Worm (Caenorhabditis elegans) whole organism, midembryonic: ENCODE measurements around the gene str-250.

Experiments used
- T22C8.4 ChIP-seq: fragments of 200-800 bp; sonication (Bioruptor generic); IDR thresholded peaks from 2 replicates; pipeline ENCODE4 v1.3.6; 2022; ENCODE audit warnings: missing genetic modification characterization, missing compliant biosample characterization
- cog-1 ChIP-seq: sonication (generic microtip); optimal IDR thresholded peaks from 2 replicates; lab custom pipeline; 2016; ENCODE audit warnings: missing genetic modification characterization, missing compliant biosample characterization
- flt-1 ChIP-seq: fragments of 200-800 bp; sonication (Bioruptor generic); IDR thresholded peaks from 2 replicates; pipeline ENCODE4 v1.3.6; 2022; ENCODE audit warnings: missing genetic modification characterization, missing compliant biosample characterization
- klf-2 ChIP-seq: fragments of 200-800 bp; sonication (Bioruptor generic); conservative IDR thresholded peaks from 2 replicates; pipeline ENCODE4 v1.3.6; 2022; ENCODE audit warnings: missing genetic modification reagents, missing genetic modification characterization, missing compliant biosample characterization
- med-1 ChIP-seq: sonication (generic microtip); optimal IDR thresholded peaks from 2 replicates; lab custom pipeline; 2017; ENCODE audit warnings: missing genetic modification characterization, mild to moderate bottlenecking, missing compliant biosample characterization, antibody characterized with exemption, missing genetic modification reagents; ENCODE audit not compliant: insufficient read depth
- ref-1 ChIP-seq: fragments of 200-800 bp; sonication (Bioruptor generic); conservative IDR thresholded peaks from 2 replicates; pipeline ENCODE4 v1.3.6; 2022; ENCODE audit warnings: missing genetic modification reagents, missing genetic modification characterization, missing compliant biosample characterization
- tab-1 ChIP-seq: fragments of 200-800 bp; sonication (Bioruptor generic); IDR thresholded peaks from 2 replicates; pipeline ENCODE4 v1.3.6; 2022; ENCODE audit warnings: missing genetic modification characterization, missing compliant biosample characterization
- ztf-23 ChIP-seq: fragments of 200-800 bp; sonication (Bioruptor generic); IDR thresholded peaks from 2 replicates; pipeline ENCODE4 v1.3.6; 2022; ENCODE audit warnings: missing genetic modification reagents, missing genetic modification characterization, missing compliant biosample characterization
- ztf-29 ChIP-seq: fragments of 200-800 bp; sonication (Bioruptor generic); IDR thresholded peaks from 2 replicates; pipeline ENCODE4 v1.3.6; 2022; ENCODE audit warnings: missing genetic modification reagents, missing genetic modification characterization, missing compliant biosample characterization

The str-250 gene

ce11 chrV:13904446-13904845 lies 14.0 kb upstream of the str-250 start, which contains the start of gene stdh-3:
TSS of gene stdh-3 (plus strand) at chrV:13904611.
- TF ChIP-seq ztf-29: no peak

DNA sequence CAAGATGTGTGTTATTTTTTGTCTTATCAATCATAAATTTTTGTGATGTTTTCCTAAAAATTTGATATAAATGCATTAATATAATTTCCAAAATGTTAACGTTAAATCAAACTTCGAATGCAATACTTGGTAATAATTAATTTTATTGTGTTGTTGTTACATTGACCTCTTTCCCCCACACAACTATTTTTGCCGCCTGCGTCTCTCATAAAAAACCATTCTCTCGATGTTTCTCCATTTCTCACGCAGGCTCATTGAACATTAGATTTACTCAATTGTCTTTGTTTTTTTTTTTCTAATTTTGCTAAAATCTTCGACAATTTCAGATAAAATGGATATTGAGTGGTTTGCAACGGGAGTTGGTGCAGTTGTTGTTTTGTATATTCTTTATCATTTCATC lies 12.3 kb upstream of the str-250 start, which contains the start of gene stdh-1:
Gene stdh-1 (plus strand): TSS at position 327 of the 400 bp plus-strand sequence.
- peak; percentile 20 for TF ChIP-seq cog-1 (tag; lab: Kevin White, UChicago)
- TF ChIP-seq T22C8.4 (GFP tag; lab: Robert Waterston, UW): no peak

DNA sequence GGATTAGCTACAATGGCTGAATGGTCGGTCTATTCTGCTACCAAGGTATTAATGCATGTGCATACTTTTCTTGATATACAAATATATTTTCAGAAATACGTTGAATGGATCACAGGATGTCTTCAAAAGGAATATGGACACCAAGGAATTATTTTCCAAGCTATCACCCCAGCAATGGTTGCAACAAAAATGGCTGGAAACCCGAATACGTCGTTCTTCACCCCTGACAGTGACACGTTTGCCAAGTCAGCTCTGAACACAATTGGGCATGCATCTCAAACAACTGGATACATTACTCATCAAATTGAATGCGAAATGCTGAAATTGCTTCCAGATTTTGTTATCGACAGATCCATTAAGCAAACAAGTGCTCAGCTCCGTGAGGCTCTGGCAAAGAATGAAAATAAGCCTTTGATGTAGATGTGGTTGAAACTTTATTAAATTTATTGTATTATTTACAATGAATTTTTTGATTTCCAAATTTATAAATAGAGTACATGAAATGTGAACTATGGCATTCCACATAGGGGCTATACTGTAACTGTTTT lies 10.8 kb upstream of the str-250 start:
- TF ChIP-seq tab-1 (GFP tag; lab: Robert Waterston, UW) (no peak), ref-1 (GFP tag; lab: Robert Waterston, UW) (no peak), ztf-29 (no peak), T22C8.4 (GFP tag; lab: Robert Waterston, UW) (no peak), med-1 (no peak)

- TF ChIP-seq med-1 (no peak), cog-1 (tag; lab: Kevin White, UChicago) (no peak), klf-2 (GFP tag; lab: Robert Waterston, UW) (no peak), tab-1 (GFP tag; lab: Robert Waterston, UW) (no peak), ztf-29 (no peak), T22C8.4 (GFP tag; lab: Robert Waterston, UW) (no peak), ref-1 (GFP tag; lab: Robert Waterston, UW) (no peak), flt-1 (no peak), ztf-23 (GFP tag; lab: Robert Waterston, UW) (no peak)
Measured at ce11 chrV:13908120-13908915, 10.1 kb upstream of the str-250 start.

ce11 chrV:13908916-13909176 lies 9.6 kb upstream of the str-250 start, which contains the start of gene C06B3.6:
TSS of gene C06B3.6 (minus strand) at chrV:13908967.
- no peak for TF ChIP-seq ref-1 (GFP tag; lab: Robert Waterston, UW)
- no peak for TF ChIP-seq ztf-29
- no peak for TF ChIP-seq med-1
- no peak for TF ChIP-seq cog-1 (tag; lab: Kevin White, UChicago)
- no peak for TF ChIP-seq ztf-23 (GFP tag; lab: Robert Waterston, UW)
- TF ChIP-seq T22C8.4 (GFP tag; lab: Robert Waterston, UW): no peak

ce11 chrV:13909400-13909799 lies 9.0 kb upstream of the str-250 start, which contains the start of gene C06B3.7:
TSS of gene C06B3.7 (plus strand) at chrV:13909686.
- TF ChIP-seq med-1 (no peak), ztf-23 (GFP tag; lab: Robert Waterston, UW) (no peak), T22C8.4 (GFP tag; lab: Robert Waterston, UW) (no peak), tab-1 (GFP tag; lab: Robert Waterston, UW) (no peak), klf-2 (GFP tag; lab: Robert Waterston, UW) (no peak), ztf-29 (no peak), ref-1 (GFP tag; lab: Robert Waterston, UW) (no peak), cog-1 (tag; lab: Kevin White, UChicago) (no peak), flt-1 (no peak)

DNA sequence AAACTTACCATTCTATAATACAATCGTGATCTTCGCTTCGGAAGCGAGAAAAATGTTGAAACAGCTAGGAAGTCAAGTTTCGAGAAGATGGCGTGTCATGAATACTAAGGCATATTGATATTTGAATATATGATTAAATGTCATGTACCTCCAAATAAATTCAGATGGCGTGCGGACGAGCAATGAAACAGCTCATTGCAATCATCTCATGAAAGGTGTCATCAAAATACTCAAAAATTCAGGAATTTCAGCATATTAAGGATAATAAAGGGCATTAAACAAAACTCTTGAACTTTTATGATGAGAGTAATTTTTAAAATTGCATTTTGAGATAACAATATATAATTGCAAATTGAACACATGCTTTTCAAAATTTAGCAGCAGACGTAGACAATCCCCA lies 3.1 kb upstream of the str-250 start, which contains the start of gene gcy-32:
Gene gcy-32 (minus strand): TSS at position 101 of the 400 bp plus-strand sequence.
- no peak for TF ChIP-seq T22C8.4 (GFP tag; lab: Robert Waterston, UW)
- no peak for TF ChIP-seq ztf-23 (GFP tag; lab: Robert Waterston, UW)

DNA sequence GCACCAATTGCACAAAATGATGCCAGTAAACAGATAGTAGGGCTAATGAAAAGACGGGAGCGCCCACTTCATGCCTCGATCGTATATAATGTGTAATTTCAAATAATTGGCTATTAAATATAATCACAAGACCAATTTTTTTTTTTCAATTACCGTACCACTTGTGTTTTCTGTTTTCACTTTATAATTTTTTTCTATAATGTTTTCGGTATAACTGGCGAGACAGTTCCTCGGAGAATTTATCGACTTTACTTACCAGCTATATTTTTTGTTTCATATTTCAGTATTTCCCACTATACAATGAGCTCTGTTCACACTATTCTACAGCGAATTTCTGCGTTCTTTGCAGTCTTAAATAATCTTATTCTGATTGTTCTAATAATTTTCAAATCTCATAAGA lies 2.2 kb upstream of the str-250 start, which contains the start of gene str-252:
Gene str-252 (plus strand): TSS at position 301 of the 400 bp plus-strand sequence.
- no peak for TF ChIP-seq tab-1 (GFP tag; lab: Robert Waterston, UW)
- TF ChIP-seq cog-1 (tag; lab: Kevin White, UChicago): no peak
- no peak for TF ChIP-seq ztf-23 (GFP tag; lab: Robert Waterston, UW)
- no peak for TF ChIP-seq flt-1
- no peak for TF ChIP-seq ztf-29
- TF ChIP-seq T22C8.4 (GFP tag; lab: Robert Waterston, UW): no peak
- no peak for TF ChIP-seq med-1
- TF ChIP-seq klf-2 (GFP tag; lab: Robert Waterston, UW): no peak
- no peak for TF ChIP-seq ref-1 (GFP tag; lab: Robert Waterston, UW)

ce11 chrV:13920730-13921129 lies 2.3 kb downstream of the str-250 start, which contains the start of gene srx-42:
TSS of gene srx-42 (plus strand) at chrV:13921030.
- TF ChIP-seq med-1: no peak
- TF ChIP-seq ztf-29: no peak
- TF ChIP-seq klf-2 (GFP tag; lab: Robert Waterston, UW): no peak
- TF ChIP-seq tab-1 (GFP tag; lab: Robert Waterston, UW): no peak
- TF ChIP-seq cog-1 (tag; lab: Kevin White, UChicago): no peak
- TF ChIP-seq ref-1 (GFP tag; lab: Robert Waterston, UW): no peak
- no peak for TF ChIP-seq ztf-23 (GFP tag; lab: Robert Waterston, UW)
- TF ChIP-seq T22C8.4 (GFP tag; lab: Robert Waterston, UW): no peak
- TF ChIP-seq flt-1: no peak

DNA sequence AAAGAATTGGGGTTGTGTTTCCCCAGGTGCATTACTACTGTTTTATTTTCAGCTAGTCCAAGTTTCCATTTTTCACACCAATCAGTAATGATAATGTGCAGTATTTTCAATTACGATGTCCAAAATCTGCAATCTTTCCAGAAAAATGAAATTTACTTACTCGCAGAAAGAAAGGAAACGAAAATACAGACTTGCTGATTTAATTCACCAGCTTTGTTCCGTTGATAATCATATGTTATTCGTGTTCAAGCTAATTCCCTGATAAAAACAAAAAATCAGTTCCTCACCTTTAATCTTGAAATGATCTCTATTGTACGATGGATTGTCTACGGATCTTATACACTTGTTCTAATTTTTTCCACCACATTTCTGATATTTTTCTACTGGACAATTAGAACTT lies 5.4 kb downstream of the str-250 start, which contains the start of gene srxa-11:
Gene srxa-11 (plus strand): TSS at position 301 of the 400 bp plus-strand sequence.
- TF ChIP-seq flt-1 (no peak), ztf-29 (no peak), cog-1 (tag; lab: Kevin White, UChicago) (no peak), ztf-23 (GFP tag; lab: Robert Waterston, UW) (no peak), tab-1 (GFP tag; lab: Robert Waterston, UW) (no peak), klf-2 (GFP tag; lab: Robert Waterston, UW) (no peak), med-1 (no peak), T22C8.4 (GFP tag; lab: Robert Waterston, UW) (no peak), ref-1 (GFP tag; lab: Robert Waterston, UW) (no peak)
